Worm (Caenorhabditis elegans) whole organism, L4 larva: ENCODE measurements around the gene clec-153.

ENCODE experiments used
- F37D6.2 ChIP-seq: sonication (generic microtip); optimal IDR thresholded peaks from 2 replicates; lab custom pipeline; 2016; ENCODE audit warnings: mild to moderate bottlenecking, missing genetic modification characterization, missing compliant biosample characterization
- ceh-32 ChIP-seq: sonication (generic microtip); optimal IDR thresholded peaks from 2 replicates; lab custom pipeline; 2016; ENCODE audit warnings: mild to moderate bottlenecking, missing genetic modification characterization, missing compliant biosample characterization; ENCODE audit not compliant: poor library complexity
- mep-1 ChIP-seq: fragments of 150-350 bp; sonication (generic microtip); optimal IDR thresholded peaks from 3 replicates; lab custom pipeline; 2014; ENCODE audit warnings: missing biosample characterization, missing genetic modification characterization
- nhr-237 ChIP-seq: sonication (generic microtip); optimal IDR thresholded peaks from 2 replicates; lab custom pipeline; 2017; ENCODE audit warnings: missing biosample characterization, missing genetic modification characterization
- snpc-4 ChIP-seq: fragments of 150-350 bp; optimal IDR thresholded peaks from 2 replicates; lab custom pipeline; 2014; ENCODE audit warnings: missing biosample characterization, missing genetic modification characterization
- spr-3 ChIP-seq: fragments of 200-800 bp; sonication (Bioruptor generic); optimal IDR thresholded peaks from 2 replicates; lab custom pipeline; 2018; ENCODE audit warnings: mild to moderate bottlenecking, missing genetic modification characterization, missing compliant biosample characterization
- zfp-3 ChIP-seq: fragments of 200-800 bp; sonication (Bioruptor generic); conservative IDR thresholded peaks from 2 replicates; pipeline ENCODE4 v1.3.6; 2022; ENCODE audit warnings: missing genetic modification reagents, missing genetic modification characterization, missing compliant biosample characterization

- no peak for TF ChIP-seq nhr-237
- no peak for TF ChIP-seq spr-3
- TF ChIP-seq snpc-4 = no peak
- TF ChIP-seq zfp-3 (GFP tag; lab: Robert Waterston, UW) = no peak
- no peak for TF ChIP-seq mep-1 (tag; lab: Kevin White, UChicago)
- TF ChIP-seq ceh-32 = no peak
- no peak for TF ChIP-seq F37D6.2 (tag; lab: Kevin White, UChicago)
These were observed 47.9 kb upstream of the clec-153 start, which contains the start of the genes F35G12.7 and smc-4 for ce11 chrIII:4587177-4587576.
